Worm (Caenorhabditis elegans): ENCODE measurements around the gene H20J04.7.

The H20J04.7 gene

DNA sequence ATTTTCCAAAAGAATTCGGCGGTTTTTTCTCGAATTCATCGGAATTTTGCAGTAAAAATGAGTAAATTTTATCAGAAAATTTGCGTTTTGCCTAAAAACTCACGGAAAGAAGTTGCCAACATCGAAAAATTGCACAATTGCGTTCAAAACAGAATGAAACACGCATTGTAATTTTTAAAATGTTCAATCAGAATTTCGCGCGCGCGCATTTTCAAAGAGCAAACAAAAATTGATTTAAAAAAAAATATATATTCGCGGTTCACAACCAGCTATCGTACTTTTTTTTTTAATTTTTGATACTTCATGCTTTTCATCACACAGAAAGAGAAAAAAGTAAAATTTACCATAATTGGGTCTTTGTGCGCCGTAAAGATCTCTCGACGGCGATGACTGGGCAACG is 19.8 kb upstream of the H20J04.7 start:
- TF ChIP-seq ets-7 (tag; optimal IDR thresholded peaks at IDR 0.05) (no peak), ama-1 (optimal IDR thresholded peaks at IDR 0.05) (no peak), sea-1 (GFP tag; conservative IDR thresholded peaks at IDR 0.05) (no peak), aly-1 (tag; optimal IDR thresholded peaks at IDR 0.05) (no peak), scrt-1 (GFP tag; IDR thresholded peaks at IDR 0.05) (no peak), flt-1 (GFP tag; IDR thresholded peaks at IDR 0.05) (no peak), B0310.2 (tag; optimal IDR thresholded peaks at IDR 0.05) (no peak), tbx-11 (GFP tag; IDR thresholded peaks at IDR 0.05) (no peak), ceh-13 (GFP tag; optimal IDR thresholded peaks at IDR 0.05) (no peak), tbx-37 (GFP tag; conservative IDR thresholded peaks at IDR 0.05) (no peak), hnd-1 (tag; optimal IDR thresholded peaks at IDR 0.05) (no peak), F13C5.2 (tag; optimal IDR thresholded peaks at IDR 0.05) (no peak), pes-1 (GFP tag; IDR thresholded peaks at IDR 0.05) (no peak), hmg-4 (GFP tag; optimal IDR thresholded peaks at IDR 0.05) (no peak), tra-4 (tag; optimal IDR thresholded peaks at IDR 0.05) (no peak), ceh-36 (tag; optimal IDR thresholded peaks at IDR 0.05) (no peak), hmbx-1 (tag; optimal IDR thresholded peaks at IDR 0.05) (no peak)

DNA sequence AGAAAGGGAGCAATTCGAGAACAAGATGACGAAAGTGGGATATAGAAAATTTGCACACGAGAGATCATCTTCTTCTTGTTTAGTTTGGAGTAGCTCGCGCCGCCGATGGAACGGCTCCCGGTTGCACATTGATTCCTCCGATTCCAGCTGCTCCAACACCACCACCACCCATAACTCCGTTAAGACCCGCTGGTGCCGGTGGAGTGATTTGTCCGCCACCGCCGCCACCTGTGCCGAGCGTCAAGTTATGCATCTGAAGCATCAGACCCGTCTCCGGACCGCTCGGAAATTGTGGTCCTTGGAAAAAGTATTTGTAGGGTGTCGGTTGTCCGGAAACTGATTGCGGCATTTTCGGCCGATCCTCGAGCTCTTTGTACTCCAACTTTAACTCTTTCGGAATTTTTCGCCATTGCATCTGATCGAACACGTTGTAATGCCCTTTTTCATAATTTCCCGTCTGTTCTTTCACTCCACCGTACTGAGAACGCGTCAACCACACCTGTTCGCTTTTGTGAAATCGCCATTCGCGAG is 17.8 kb upstream of the H20J04.7 start:
- TF ChIP-seq aly-1 (tag; optimal IDR thresholded peaks at IDR 0.05) (no peak), F13C5.2 (tag; optimal IDR thresholded peaks at IDR 0.05) (no peak), ama-1 (optimal IDR thresholded peaks at IDR 0.05) (no peak)

DNA sequence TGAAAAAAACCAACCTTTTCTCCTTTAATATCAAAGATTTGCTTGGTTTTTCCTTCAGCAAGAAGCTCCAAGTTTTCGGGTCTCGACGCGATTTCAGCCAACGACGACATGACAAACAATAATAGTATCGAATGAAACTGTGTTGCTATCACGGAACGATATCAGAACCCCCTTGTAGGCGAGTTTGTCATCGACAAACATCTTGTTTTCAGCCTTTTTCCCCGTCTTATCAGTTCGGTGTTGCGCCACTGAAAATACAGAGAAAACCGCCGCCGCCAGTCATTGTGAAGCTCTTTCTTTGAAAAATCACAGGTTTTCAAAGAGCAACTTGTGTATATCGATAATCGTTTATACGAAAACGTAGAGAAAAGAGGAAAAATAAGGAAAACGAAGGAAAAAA is 17.3 kb upstream of the H20J04.7 start, which contains the start of gene paic-1:
TSS of gene paic-1 (minus strand) at position 120 of the 400 bp plus-strand sequence.
- TF ChIP-seq hnd-1 (tag; optimal IDR thresholded peaks at IDR 0.05) = no peak
- TF ChIP-seq aly-1 (tag; optimal IDR thresholded peaks at IDR 0.05) = no peak
- no peak for TF ChIP-seq ama-1 (optimal IDR thresholded peaks at IDR 0.05)
- no peak for TF ChIP-seq F13C5.2 (tag; optimal IDR thresholded peaks at IDR 0.05)
- 0 out of 2 replicates have a peak, but pooled peaks have one; percentile 0 for TF ChIP-seq pes-1 (GFP tag; IDR thresholded peaks at IDR 0.05)

DNA sequence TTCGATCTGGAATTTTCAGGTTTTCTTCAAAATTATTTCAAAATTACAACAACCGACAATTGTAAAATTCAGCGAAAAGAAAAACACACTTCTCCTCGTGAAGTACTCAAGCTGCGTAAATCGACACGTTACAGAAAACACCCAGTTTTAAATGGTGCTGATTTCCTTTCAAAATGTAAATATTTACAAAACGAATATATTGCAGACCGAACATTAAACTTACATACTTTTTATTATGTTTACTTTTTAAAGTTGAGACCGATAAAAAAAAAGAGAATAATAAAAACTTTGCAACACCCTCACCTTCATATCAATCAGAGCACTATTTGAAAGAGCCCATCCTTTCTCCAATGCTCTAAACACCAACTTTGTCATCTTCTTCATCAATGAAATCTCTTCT is 15.7 kb upstream of the H20J04.7 start:
- no peak for TF ChIP-seq scrt-1 (GFP tag; IDR thresholded peaks at IDR 0.05)
- no peak for TF ChIP-seq flt-1 (GFP tag; IDR thresholded peaks at IDR 0.05)
- TF ChIP-seq pes-1 (GFP tag; IDR thresholded peaks at IDR 0.05) = no peak
- no peak for TF ChIP-seq ama-1 (optimal IDR thresholded peaks at IDR 0.05)
- no peak for TF ChIP-seq ets-7 (tag; optimal IDR thresholded peaks at IDR 0.05)
- TF ChIP-seq tra-4 (tag; optimal IDR thresholded peaks at IDR 0.05) = no peak

DNA sequence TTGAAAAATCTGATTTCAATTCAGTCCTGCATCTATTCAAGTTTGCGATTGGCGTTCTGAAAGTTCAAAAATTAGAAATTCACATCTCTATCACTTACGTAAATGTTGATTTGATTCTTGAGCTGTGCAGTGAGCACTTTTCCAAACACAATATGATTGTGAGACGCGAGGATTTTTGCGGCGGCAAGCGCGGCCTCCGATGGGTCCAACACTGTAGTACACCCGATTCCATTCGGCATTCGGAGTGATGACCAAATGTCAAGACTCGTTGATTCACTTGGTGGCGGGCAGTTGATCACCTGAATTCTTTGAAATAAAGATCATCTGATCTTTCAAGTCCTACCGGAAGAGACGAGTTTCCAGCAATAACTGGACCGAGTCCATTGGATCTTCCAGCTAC is 14.6 kb upstream of the H20J04.7 start:
- no peak for TF ChIP-seq hmg-4 (GFP tag; optimal IDR thresholded peaks at IDR 0.05)
- TF ChIP-seq hnd-1 (tag; optimal IDR thresholded peaks at IDR 0.05) = no peak
- TF ChIP-seq F13C5.2 (tag; optimal IDR thresholded peaks at IDR 0.05) = no peak
- no peak for TF ChIP-seq ets-7 (tag; optimal IDR thresholded peaks at IDR 0.05)

DNA sequence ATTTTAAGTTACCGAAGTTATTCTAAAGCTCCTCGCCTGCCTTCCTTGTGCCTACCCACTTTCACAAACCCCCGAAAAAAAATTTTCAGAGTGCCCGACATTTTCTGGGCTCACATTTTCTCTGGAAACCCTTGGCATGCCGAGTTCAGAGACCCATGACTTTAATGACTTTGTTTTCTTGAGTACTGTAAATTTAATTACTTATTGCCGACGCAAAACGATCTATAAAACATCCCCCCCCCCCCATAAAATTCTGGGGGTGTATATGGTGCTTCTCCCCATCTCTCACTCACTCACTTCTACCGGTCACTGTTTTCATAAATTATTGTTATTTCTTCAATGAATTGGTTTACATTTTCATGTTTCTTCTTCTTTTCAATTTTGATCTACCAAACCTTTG is 12.8 kb upstream of the H20J04.7 start, which contains the start of gene try-9:
TSS of gene try-9 (plus strand) at position 301 of the 400 bp plus-strand sequence.
- no peak for TF ChIP-seq tbx-37 (GFP tag; conservative IDR thresholded peaks at IDR 0.05)
- TF ChIP-seq scrt-1 (GFP tag; IDR thresholded peaks at IDR 0.05) = no peak
- no peak for TF ChIP-seq ets-7 (tag; optimal IDR thresholded peaks at IDR 0.05)
- TF ChIP-seq hmbx-1 (tag; optimal IDR thresholded peaks at IDR 0.05) = no peak
- TF ChIP-seq sea-1 (GFP tag; conservative IDR thresholded peaks at IDR 0.05) = no peak
- TF ChIP-seq ceh-36 (tag; optimal IDR thresholded peaks at IDR 0.05) = no peak
- no peak for TF ChIP-seq aly-1 (tag; optimal IDR thresholded peaks at IDR 0.05)
- no peak for TF ChIP-seq hmg-4 (GFP tag; optimal IDR thresholded peaks at IDR 0.05)
- no peak for TF ChIP-seq F13C5.2 (tag; optimal IDR thresholded peaks at IDR 0.05)
- no peak for TF ChIP-seq tra-4 (tag; optimal IDR thresholded peaks at IDR 0.05)
- TF ChIP-seq B0310.2 (tag; optimal IDR thresholded peaks at IDR 0.05) = no peak

DNA sequence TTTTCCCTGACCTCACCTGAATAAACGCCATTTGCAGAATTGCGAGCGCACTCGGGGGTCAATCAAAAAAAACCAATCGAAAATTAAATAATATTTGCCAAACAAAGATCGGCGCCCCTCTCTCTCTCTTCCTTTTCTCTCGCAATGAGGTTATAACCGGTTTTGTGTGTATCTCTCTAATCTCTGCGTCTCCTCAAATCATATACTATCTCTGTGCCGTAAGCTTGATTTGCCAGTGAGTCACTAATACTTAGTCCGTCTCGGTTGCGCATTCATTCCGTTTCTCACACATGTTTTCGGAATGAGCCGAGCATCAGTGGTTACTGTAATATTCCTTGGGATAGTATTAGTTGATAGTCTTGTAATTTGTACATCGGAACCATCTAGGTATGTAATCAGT is 7.0 kb upstream of the H20J04.7 start:
- TF ChIP-seq hmg-4 (GFP tag; optimal IDR thresholded peaks at IDR 0.05) (no peak), ama-1 (optimal IDR thresholded peaks at IDR 0.05) (no peak), scrt-1 (GFP tag; IDR thresholded peaks at IDR 0.05) (no peak), ceh-13 (GFP tag; optimal IDR thresholded peaks at IDR 0.05) (no peak), sea-1 (GFP tag; conservative IDR thresholded peaks at IDR 0.05) (no peak), pes-1 (GFP tag; IDR thresholded peaks at IDR 0.05) (no peak), hnd-1 (tag; optimal IDR thresholded peaks at IDR 0.05) (no peak), ets-7 (tag; optimal IDR thresholded peaks at IDR 0.05) (no peak), B0310.2 (tag; optimal IDR thresholded peaks at IDR 0.05) (no peak), tbx-11 (GFP tag; IDR thresholded peaks at IDR 0.05) (no peak), tra-4 (tag; optimal IDR thresholded peaks at IDR 0.05) (no peak), aly-1 (tag; optimal IDR thresholded peaks at IDR 0.05) (no peak), ceh-36 (tag; optimal IDR thresholded peaks at IDR 0.05) (no peak), tbx-37 (GFP tag; conservative IDR thresholded peaks at IDR 0.05) (no peak), flt-1 (GFP tag; IDR thresholded peaks at IDR 0.05) (no peak), hmbx-1 (tag; optimal IDR thresholded peaks at IDR 0.05) (no peak), F13C5.2 (tag; optimal IDR thresholded peaks at IDR 0.05) (no peak)

DNA sequence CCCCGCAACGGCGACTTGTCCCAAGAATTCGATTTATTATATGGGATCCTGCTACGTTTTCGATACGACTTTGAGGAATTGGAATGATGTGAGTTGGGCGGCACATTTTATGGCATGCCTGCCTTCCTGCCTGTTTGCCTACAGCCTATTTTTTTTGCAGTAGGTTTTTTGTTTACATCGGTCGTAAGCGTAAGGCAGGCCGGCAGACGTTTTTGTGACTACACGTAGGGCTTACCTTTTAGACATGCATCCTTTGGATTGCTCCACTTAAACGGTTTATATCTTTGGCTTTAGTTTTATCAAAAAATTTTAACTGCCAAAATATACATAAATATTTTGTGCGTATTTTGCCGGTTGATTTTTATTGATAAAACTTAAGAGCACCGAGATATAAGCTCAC is 4.1 kb upstream of the H20J04.7 start:
- no peak for TF ChIP-seq flt-1 (GFP tag; IDR thresholded peaks at IDR 0.05)
- no peak for TF ChIP-seq hmbx-1 (tag; optimal IDR thresholded peaks at IDR 0.05)
- no peak for TF ChIP-seq F13C5.2 (tag; optimal IDR thresholded peaks at IDR 0.05)
- TF ChIP-seq tra-4 (tag; optimal IDR thresholded peaks at IDR 0.05) = no peak
- no peak for TF ChIP-seq ceh-13 (GFP tag; optimal IDR thresholded peaks at IDR 0.05)
- no peak for TF ChIP-seq scrt-1 (GFP tag; IDR thresholded peaks at IDR 0.05)
- TF ChIP-seq pes-1 (GFP tag; IDR thresholded peaks at IDR 0.05) = no peak
- no peak for TF ChIP-seq B0310.2 (tag; optimal IDR thresholded peaks at IDR 0.05)
- no peak for TF ChIP-seq ama-1 (optimal IDR thresholded peaks at IDR 0.05)
- TF ChIP-seq hnd-1 (tag; optimal IDR thresholded peaks at IDR 0.05) = no peak
